Worm (Caenorhabditis elegans) whole organism, L4 larva: ENCODE results near the gene trpp-11.

Experiments used
- F26F4.8 ChIP-seq: fragments of 200-800 bp; sonication (Bioruptor generic); conservative IDR thresholded peaks from 2 replicates; pipeline ENCODE4 v1.3.6; 2022; ENCODE audit warnings: missing genetic modification characterization, missing compliant biosample characterization
- Y75B8A.6 ChIP-seq: fragments of 200-800 bp; sonication (Bioruptor generic); IDR thresholded peaks from 2 replicates; pipeline ENCODE4 v1.3.6; 2022; ENCODE audit warnings: missing genetic modification reagents, missing genetic modification characterization, missing compliant biosample characterization
- ama-1 ChIP-seq: fragments of 150-350 bp; optimal IDR thresholded peaks from 2 replicates; lab custom pipeline; 2014; ENCODE audit warnings: inconsistent platforms, mixed read lengths
- ceh-82 ChIP-seq: sonication (generic microtip); optimal IDR thresholded peaks from 2 replicates; lab custom pipeline; 2017; ENCODE audit warnings: missing biosample characterization, missing genetic modification characterization
- ces-1 ChIP-seq: fragments of 150-350 bp; sonication (generic microtip); optimal IDR thresholded peaks from 4 replicates; lab custom pipeline; 2014; ENCODE audit warnings: missing biosample characterization, missing genetic modification reagents, missing genetic modification characterization
- daf-16 ChIP-seq, 3 experiments: sonication (generic microtip); optimal IDR thresholded peaks; 2 replicates each; lab custom pipeline; 2016 to 2017; ENCODE audit warnings: missing genetic modification characterization in 3 of 3, missing genetic modification reagents in 3 of 3, mild to moderate bottlenecking in 2 of 3, missing compliant biosample characterization in 2 of 3, missing biosample characterization in 1 of 3, moderate library complexity in 1 of 3
- dpl-1 ChIP-seq: fragments of 150-350 bp; optimal IDR thresholded peaks from 2 replicates; lab custom pipeline; 2014; ENCODE audit warnings: missing biosample characterization, missing genetic modification reagents, missing genetic modification characterization
- egl-27 ChIP-seq: sonication (generic microtip); optimal IDR thresholded peaks from 3 replicates; lab custom pipeline; 2017; ENCODE audit warnings: missing biosample characterization, missing genetic modification reagents, missing genetic modification characterization
- fos-1 ChIP-seq: fragments of 150-350 bp; optimal IDR thresholded peaks from 2 replicates; lab custom pipeline; 2014; ENCODE audit warnings: missing biosample characterization, missing genetic modification characterization
- hlh-30 ChIP-seq: sonication (generic microtip); optimal IDR thresholded peaks from 2 replicates; lab custom pipeline; 2017; ENCODE audit warnings: antibody characterized with exemption, mild to moderate bottlenecking, missing genetic modification characterization, missing compliant biosample characterization; ENCODE audit not compliant: insufficient read depth
- mdl-1 ChIP-seq, 2 experiments: fragments of 150-350 bp in 1 of 2; sonication (generic microtip) in 1 of 2; optimal IDR thresholded peaks; 2 replicates each; lab custom pipeline; 2014 to 2017; ENCODE audit warnings: missing biosample characterization in 2 of 2, missing genetic modification characterization in 2 of 2
- nhr-28 ChIP-seq: fragments of 150-350 bp; optimal IDR thresholded peaks from 2 replicates; lab custom pipeline; 2014; ENCODE audit warnings: missing biosample characterization, missing genetic modification characterization
- nhr-6 ChIP-seq: fragments of 150-350 bp; optimal IDR thresholded peaks from 2 replicates; lab custom pipeline; 2014; ENCODE audit warnings: missing biosample characterization, missing genetic modification characterization
- nhr-76 ChIP-seq: fragments of 150-350 bp; optimal IDR thresholded peaks from 2 replicates; lab custom pipeline; 2014; ENCODE audit warnings: missing biosample characterization, missing genetic modification characterization

DNA sequence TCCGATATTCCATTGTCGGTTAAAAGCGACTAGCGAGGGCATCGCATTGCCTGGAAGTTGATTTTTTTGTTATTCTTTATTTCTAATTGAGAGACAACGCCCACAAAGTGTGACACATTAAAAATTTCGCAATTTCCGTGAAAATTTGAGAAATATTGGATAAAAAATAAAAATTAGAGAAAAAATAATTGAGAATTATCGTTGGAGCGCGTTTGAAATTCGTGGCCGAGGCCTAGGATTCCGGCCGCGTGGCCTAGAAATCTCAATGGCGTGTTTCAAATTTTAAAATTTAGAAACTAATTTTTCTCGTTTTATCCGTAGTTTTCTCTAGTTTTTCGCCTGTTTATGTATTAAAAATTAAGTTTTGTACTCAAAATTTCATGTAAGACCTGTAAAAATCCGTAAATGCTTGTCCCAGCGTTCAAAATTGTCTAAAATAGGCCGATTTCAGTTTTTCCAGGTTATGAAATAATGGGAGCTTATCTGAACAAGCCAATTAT, 11.6 kb upstream of the trpp-11 start, which contains the start of the genes dagl-2 and ppm-1.G:
- TF ChIP-seq mdl-1 (tag; optimal IDR thresholded peaks at IDR 0.05; lab: Kevin White, UChicago) (no peak), egl-27 (tag; lab: Kevin White, UChicago) (no peak), nhr-28 (tag; lab: Kevin White, UChicago) (peak; percentile 10), hlh-30 (tag; lab: Kevin White, UChicago) (peak; percentile 47), Y75B8A.6 (no peak), F26F4.8 (GFP tag; lab: Robert Waterston, UW) (no peak), nhr-76 (no peak), ama-1 (no peak), nhr-6 (peak; percentile 72), fos-1 (tag; lab: Kevin White, UChicago) (no peak), daf-16 (GFP tag; optimal IDR thresholded peaks at IDR 0.05; lab: Kevin White, UChicago) (no peak), daf-16 (tag; optimal IDR thresholded peaks at IDR 0.05; lab: Kevin White, UChicago) (peak; percentile 12), ces-1 (no peak), dpl-1 (GFP tag; lab: Kevin White, UChicago) (peak; percentile 72), ceh-82 (no peak)
